Fruit fly (Drosophila melanogaster): ENCODE data around the gene Rnf11.

Gene Rnf11

DNA sequence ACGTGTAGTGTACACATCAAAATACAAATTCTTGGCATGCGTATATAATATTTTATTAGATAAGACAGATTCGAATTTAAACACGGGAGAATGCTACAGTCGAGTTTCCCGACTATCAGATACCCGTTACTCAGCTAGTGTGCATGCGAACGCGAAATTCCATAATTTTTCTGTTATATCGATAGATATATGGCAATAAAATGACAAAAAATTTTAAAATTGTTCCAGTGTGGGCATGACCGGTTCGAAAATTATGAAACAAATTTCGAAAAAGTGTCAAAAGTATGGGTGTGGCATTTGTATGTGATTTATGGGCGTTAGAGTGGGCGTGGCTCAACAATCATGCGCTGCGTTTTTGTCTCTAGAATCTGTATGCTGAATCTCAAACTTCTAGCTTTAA is 17.5 kb downstream of the Rnf11 start:
- TF ChIP-seq Dfd (GFP tag; optimal IDR thresholded peaks at IDR 0.05) (peak; percentile 94), CG9705 (GFP tag; optimal IDR thresholded peaks at IDR 0.05) (no peak)

DNA sequence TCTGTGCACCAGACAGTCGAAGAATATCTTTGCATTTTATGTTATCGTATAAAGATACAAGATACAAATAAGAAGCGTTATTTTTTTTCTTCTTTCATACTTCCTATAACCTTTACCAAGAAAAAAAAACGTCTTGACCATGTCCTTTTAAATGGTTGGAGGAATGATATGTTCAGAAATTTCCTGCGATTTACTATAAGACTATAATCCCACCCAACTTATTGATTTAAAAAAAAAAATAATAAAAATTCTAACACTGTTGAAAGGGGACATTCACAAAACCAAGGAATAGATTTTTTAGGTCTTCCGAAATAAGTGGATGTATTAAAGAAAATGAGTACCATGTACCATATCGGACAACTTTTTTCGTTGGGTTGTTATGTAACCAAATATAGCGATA is 21.3 kb downstream of the Rnf11 start:
- TF ChIP-seq Dif (GFP tag; optimal IDR thresholded peaks at IDR 0.05; ENCODE audit: partially characterized antibody) (no peak), sage (GFP tag; optimal IDR thresholded peaks at IDR 0.05) (no peak), CG9705 (GFP tag; optimal IDR thresholded peaks at IDR 0.05) (no peak), sv (GFP tag; optimal IDR thresholded peaks at IDR 0.05) (no peak), Hr83 (GFP tag; optimal IDR thresholded peaks at IDR 0.05; ENCODE audit: poor library complexity, severe bottlenecking) (no peak), ey (GFP tag; optimal IDR thresholded peaks at IDR 0.05) (no peak)

DNA sequence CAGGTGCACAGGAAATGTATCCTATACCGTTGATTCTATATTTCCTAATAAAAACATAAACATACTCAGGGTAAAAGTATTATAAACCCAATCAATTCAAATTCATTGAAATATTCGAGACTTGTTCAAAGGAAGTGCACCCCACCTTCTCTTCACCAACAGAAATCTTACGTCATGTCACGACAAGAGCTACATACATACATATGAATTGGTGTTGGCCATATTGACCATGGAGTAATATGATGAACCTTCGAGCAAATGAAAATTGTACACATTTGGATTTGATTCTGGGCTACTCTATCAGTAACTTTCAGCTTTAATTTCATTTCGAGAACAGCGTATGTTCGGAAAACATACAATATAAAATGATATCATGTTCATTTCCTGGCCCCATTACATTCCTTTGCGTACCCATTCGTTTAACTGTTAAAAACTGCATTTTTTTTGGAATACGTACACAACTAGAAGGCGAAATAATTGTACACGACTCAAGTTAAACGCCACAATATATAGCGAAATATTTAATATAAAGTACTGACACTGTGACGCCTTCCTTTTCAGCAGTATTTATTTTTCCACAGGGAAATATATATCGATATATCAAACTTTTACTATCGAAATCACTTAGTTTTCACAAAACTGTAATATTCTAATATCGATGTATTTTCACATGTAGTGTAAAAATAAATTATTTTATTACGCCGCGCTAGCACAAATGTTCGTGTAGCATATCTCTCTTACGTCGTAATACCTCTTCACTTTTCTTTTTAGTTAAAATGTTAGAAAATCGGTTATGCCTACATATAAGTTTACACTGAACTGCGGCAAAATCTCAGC is 43.6 kb downstream of the Rnf11 start, which contains the start of gene PMCA:
Gene PMCA (minus strand): TSS at position 825 of the 837 bp plus-strand sequence.
- TF ChIP-seq Dfd (GFP tag; optimal IDR thresholded peaks at IDR 0.05) (no peak), woc (GFP tag; optimal IDR thresholded peaks at IDR 0.05) (peak; percentile 20), brk (GFP tag; optimal IDR thresholded peaks at IDR 0.05) (peak; percentile 28), jim (GFP tag; optimal IDR thresholded peaks at IDR 0.05) (no peak)

DNA sequence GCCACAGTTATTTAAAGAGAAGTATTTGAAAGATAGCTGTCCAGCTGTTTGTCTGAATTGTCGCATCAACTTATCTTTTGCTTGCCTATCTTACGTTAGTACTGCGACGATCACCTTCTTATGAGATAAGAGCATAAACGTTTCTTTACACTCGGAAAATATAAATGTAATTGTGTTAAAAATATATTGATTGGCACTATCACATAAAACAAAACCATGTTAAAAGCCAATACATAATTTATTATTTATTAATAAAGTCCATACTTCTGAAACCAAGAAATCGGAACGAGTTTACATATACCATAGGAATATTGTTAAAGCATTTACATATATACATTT is 44.2 kb downstream of the Rnf11 start:
- TF ChIP-seq CrebA (GFP tag; optimal IDR thresholded peaks at IDR 0.05; ENCODE audit: borderline replicate concordance), result no peak
- TF ChIP-seq CG32264 (GFP tag; optimal IDR thresholded peaks at IDR 0.05), result no peak
- TF ChIP-seq Abd-B (GFP tag; optimal IDR thresholded peaks at IDR 0.05), result no peak
- TF ChIP-seq pan (optimal IDR thresholded peaks at IDR 0.05), result no peak
- TF ChIP-seq foxo (GFP tag; optimal IDR thresholded peaks at IDR 0.05), result no peak
- no peak for TF ChIP-seq Vsx2 (GFP tag; optimal IDR thresholded peaks at IDR 0.05; ENCODE audit: partially characterized antibody)
- no peak for TF ChIP-seq Mio (GFP tag; optimal IDR thresholded peaks at IDR 0.05)
- no peak for TF ChIP-seq h (GFP tag; optimal IDR thresholded peaks at IDR 0.05)
- TF ChIP-seq sage (GFP tag; optimal IDR thresholded peaks at IDR 0.05), result no peak
- no peak for TF ChIP-seq GATAd (GFP tag; optimal IDR thresholded peaks at IDR 0.05)
- no peak for TF ChIP-seq woc (GFP tag; optimal IDR thresholded peaks at IDR 0.05)
- no peak for TF ChIP-seq ey (GFP tag; optimal IDR thresholded peaks at IDR 0.05)
- TF ChIP-seq dsf (GFP tag; optimal IDR thresholded peaks at IDR 0.05; ENCODE audit: borderline replicate concordance), result no peak
- TF ChIP-seq Jra (GFP tag; optimal IDR thresholded peaks at IDR 0.05), result no peak
- TF ChIP-seq N (GFP tag; optimal IDR thresholded peaks at IDR 0.05), result no peak
- no peak for TF ChIP-seq brk (GFP tag; optimal IDR thresholded peaks at IDR 0.05)
- no peak for TF ChIP-seq sv (GFP tag; optimal IDR thresholded peaks at IDR 0.05)

DNA sequence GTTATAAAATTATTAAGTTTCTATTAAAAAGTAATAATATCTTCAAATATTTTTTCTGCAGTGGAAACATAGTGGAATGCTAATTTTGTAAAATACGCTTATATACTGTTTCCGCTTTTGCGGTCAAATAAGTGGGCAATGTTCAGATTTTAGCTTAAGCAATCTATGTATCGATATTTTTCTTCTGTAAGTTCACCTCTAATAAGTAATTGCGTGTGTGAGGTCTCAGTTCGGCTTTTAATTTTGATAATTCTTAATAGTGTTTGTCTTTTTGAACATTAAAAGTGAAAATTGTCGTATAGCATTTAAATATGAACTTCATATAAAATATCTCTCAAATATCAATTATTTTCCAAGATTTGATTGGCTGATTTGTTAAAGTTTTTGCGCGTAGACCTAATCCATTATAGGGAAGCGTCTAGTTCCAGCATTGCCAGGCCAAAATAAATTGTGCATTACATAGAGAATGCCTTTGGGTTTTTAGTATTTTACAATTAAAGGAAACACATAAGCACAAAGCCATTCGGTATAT is 45.1 kb downstream of the Rnf11 start, which contains the start of gene Hcf:
Gene Hcf (plus strand): TSS at position 180 of the 532 bp plus-strand sequence.
- TF ChIP-seq CG9705 (GFP tag; optimal IDR thresholded peaks at IDR 0.05) (no peak), ey (GFP tag; optimal IDR thresholded peaks at IDR 0.05) (no peak), Jra (GFP tag; optimal IDR thresholded peaks at IDR 0.05) (no peak), tai (GFP tag; optimal IDR thresholded peaks at IDR 0.05) (no peak), brk (GFP tag; optimal IDR thresholded peaks at IDR 0.05) (peak; percentile 55), Myc (optimal IDR thresholded peaks at IDR 0.05) (no peak), pan (optimal IDR thresholded peaks at IDR 0.05) (no peak), Hnf4 (GFP tag; optimal IDR thresholded peaks at IDR 0.05) (peak; percentile 17), CrebA (GFP tag; optimal IDR thresholded peaks at IDR 0.05; ENCODE audit: borderline replicate concordance) (peak; percentile 31), foxo (GFP tag; optimal IDR thresholded peaks at IDR 0.05) (no peak), Vsx2 (GFP tag; optimal IDR thresholded peaks at IDR 0.05; ENCODE audit: partially characterized antibody) (peak; percentile 42), jim (GFP tag; optimal IDR thresholded peaks at IDR 0.05) (no peak), CG32264 (GFP tag; optimal IDR thresholded peaks at IDR 0.05) (no peak), Sp1 (GFP tag; optimal IDR thresholded peaks at IDR 0.05) (no peak), Dfd (GFP tag; optimal IDR thresholded peaks at IDR 0.05) (no peak), Hr78 (GFP tag; optimal IDR thresholded peaks at IDR 0.05) (peak; percentile 54), sage (GFP tag; optimal IDR thresholded peaks at IDR 0.05) (peak; percentile 45), woc (GFP tag; optimal IDR thresholded peaks at IDR 0.05) (peak; percentile 60), dl (GFP tag; optimal IDR thresholded peaks at IDR 0.05; ENCODE audit: insufficient read depth in 1 of 2, partially characterized antibody in 2 of 2) (no peak), Hr83 (GFP tag; optimal IDR thresholded peaks at IDR 0.05; ENCODE audit: poor library complexity, severe bottlenecking) (peak; percentile 13), Abd-B (GFP tag; optimal IDR thresholded peaks at IDR 0.05) (no peak), dmrt93B (GFP tag; optimal IDR thresholded peaks at IDR 0.05) (no peak), OdsH (GFP tag; optimal IDR thresholded peaks at IDR 0.05) (no peak), fru (GFP tag; optimal IDR thresholded peaks at IDR 0.05) (no peak), HLH106 (tag; optimal IDR thresholded peaks at IDR 0.05) (no peak), dsf (GFP tag; optimal IDR thresholded peaks at IDR 0.05; ENCODE audit: borderline replicate concordance) (no peak), Dif (GFP tag; optimal IDR thresholded peaks at IDR 0.05; ENCODE audit: partially characterized antibody) (no peak), Mio (GFP tag; optimal IDR thresholded peaks at IDR 0.05) (no peak), N (GFP tag; optimal IDR thresholded peaks at IDR 0.05) (peak; percentile 93), rgr (GFP tag; optimal IDR thresholded peaks at IDR 0.05) (no peak), Rel (GFP tag; optimal IDR thresholded peaks at IDR 0.05) (no peak), Rel (tag; optimal IDR thresholded peaks at IDR 0.05) (no peak), lola (GFP tag; optimal IDR thresholded peaks at IDR 0.05) (peak; percentile 49), br (GFP tag; optimal IDR thresholded peaks at IDR 0.05) (no peak), sv (GFP tag; optimal IDR thresholded peaks at IDR 0.05) (no peak), GATAd (GFP tag; optimal IDR thresholded peaks at IDR 0.05) (no peak)

Measured in whole organism, wandering third instar larva.